Worm (Caenorhabditis elegans) whole organism, late embryonic: Measurements from ENCODE around the gene K12H4.6.

ENCODE experiments used
- ama-1 ChIP-seq: fragments of 150-350 bp; optimal IDR thresholded peaks from 2 replicates; lab custom pipeline; 2014
- ceh-2 ChIP-seq: sonication (generic microtip); optimal IDR thresholded peaks from 2 replicates; lab custom pipeline; 2016; ENCODE audit warnings: missing genotype, missing genetic modification characterization, missing compliant biosample characterization
- ceh-24 ChIP-seq: sonication (generic microtip); optimal IDR thresholded peaks from 2 replicates; lab custom pipeline; 2016; ENCODE audit warnings: mild to moderate bottlenecking, missing genetic modification characterization, missing compliant biosample characterization
- dmd-4 ChIP-seq: sonication (generic microtip); optimal IDR thresholded peaks from 2 replicates; lab custom pipeline; 2016; ENCODE audit warnings: borderline replicate concordance, missing genetic modification characterization, missing compliant biosample characterization
- fax-1 ChIP-seq: sonication (generic microtip); optimal IDR thresholded peaks from 2 replicates; lab custom pipeline; 2016; ENCODE audit warnings: missing genotype, missing genetic modification characterization, missing compliant biosample characterization
- madf-2 ChIP-seq: sonication (generic microtip); optimal IDR thresholded peaks from 2 replicates; lab custom pipeline; 2017; ENCODE audit warnings: missing genetic modification characterization, missing compliant biosample characterization
- nfya-1 ChIP-seq: sonication (generic microtip); optimal IDR thresholded peaks from 2 replicates; lab custom pipeline; 2017; ENCODE audit warnings: missing genetic modification characterization, mild to moderate bottlenecking, missing compliant biosample characterization, antibody characterized with exemption, moderate library complexity
- nhr-11 ChIP-seq: fragments of 150-350 bp; optimal IDR thresholded peaks from 2 replicates; lab custom pipeline; 2014; ENCODE audit warnings: missing biosample characterization, missing genetic modification characterization
- odd-2 ChIP-seq: sonication (generic microtip); optimal IDR thresholded peaks from 2 replicates; lab custom pipeline; 2017; ENCODE audit warnings: antibody characterized with exemption, mild to moderate bottlenecking, missing genetic modification characterization, missing compliant biosample characterization
- pha-4 ChIP-seq: fragments of 150-350 bp; optimal IDR thresholded peaks from 2 replicates; lab custom pipeline; 2018; ENCODE audit warnings: missing biosample characterization, missing genetic modification reagents, missing genetic modification characterization
- pqm-1 ChIP-seq: sonication (generic microtip); optimal IDR thresholded peaks from 2 replicates; lab custom pipeline; 2016; ENCODE audit warnings: missing genetic modification characterization, missing compliant biosample characterization
- sdc-2 ChIP-seq: sonication (generic microtip); optimal IDR thresholded peaks from 2 replicates; lab custom pipeline; 2016; ENCODE audit warnings: missing genotype, missing genetic modification characterization, missing compliant biosample characterization

DNA sequence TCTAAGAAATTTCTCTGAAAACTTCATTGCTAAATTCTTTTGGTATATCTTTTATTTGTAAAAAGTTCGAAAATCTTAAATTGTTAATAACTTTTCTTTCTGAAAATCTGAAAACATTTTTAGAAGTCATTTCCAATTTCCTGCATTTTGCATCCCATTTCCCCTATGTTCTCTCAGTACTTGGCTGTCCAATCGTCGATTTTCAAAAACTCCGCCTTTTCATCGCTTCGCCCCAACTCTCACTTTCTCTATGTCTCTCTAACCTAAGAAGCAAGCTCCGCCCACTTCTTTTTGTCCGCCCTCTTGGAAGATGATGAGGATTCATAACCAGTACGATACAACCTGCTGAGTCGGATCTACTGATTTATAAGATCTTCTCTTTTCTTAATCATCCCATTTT, 22.4 kb upstream of the K12H4.6 start:
- TF ChIP-seq pha-4: no peak
- no peak for TF ChIP-seq dmd-4
- TF ChIP-seq ama-1 (lab: Kevin White, UChicago): no peak
- TF ChIP-seq nhr-11 (tag; lab: Kevin White, UChicago): no peak
- no peak for TF ChIP-seq odd-2
- no peak for TF ChIP-seq sdc-2 (tag; lab: Kevin White, UChicago)
- TF ChIP-seq madf-2 (tag; lab: Kevin White, UChicago): no peak
- TF ChIP-seq ceh-2 (tag; lab: Kevin White, UChicago): no peak
- TF ChIP-seq fax-1: no peak
- TF ChIP-seq pqm-1: no peak
- TF ChIP-seq ceh-24 (tag; lab: Kevin White, UChicago): no peak
- peak; percentile 90 for TF ChIP-seq nfya-1 (tag; lab: Kevin White, UChicago)
